Worm (Caenorhabditis elegans): ENCODE results near the gene M03F4.6.

M03F4.6 gene

DNA sequence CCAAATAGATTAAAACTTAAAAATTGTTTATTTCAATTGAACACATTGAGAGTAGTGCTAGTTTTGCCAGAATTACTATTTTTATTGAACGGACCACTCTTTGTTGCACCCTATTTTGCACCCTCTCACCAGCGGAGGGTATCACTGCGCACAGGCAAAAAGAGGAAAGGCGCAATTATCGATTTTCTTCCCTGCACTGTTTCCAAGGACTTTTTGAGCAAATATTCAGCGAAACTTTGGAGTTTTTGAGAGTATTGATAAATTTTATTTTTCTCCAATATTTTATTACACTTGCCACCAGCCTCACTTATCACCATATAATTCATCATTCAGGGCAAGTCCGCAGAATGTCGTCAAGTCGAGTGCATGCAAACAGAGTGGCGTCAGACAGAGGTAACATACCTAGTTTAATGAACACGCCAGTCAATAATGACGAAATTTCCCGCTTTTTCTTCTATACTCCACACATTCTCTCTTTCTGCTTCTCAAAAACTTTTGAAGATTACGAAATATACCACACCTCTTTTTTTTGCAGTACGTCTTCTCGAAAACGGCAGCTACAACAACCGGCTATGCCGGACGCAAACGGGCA is 49.0 kb upstream of the M03F4.6 start (continued):
- no peak for TF ChIP-seq grh-1 (GFP tag; IDR thresholded peaks at IDR 0.05)
- no peak for TF ChIP-seq fos-1 (tag; optimal IDR thresholded peaks at IDR 0.05)

DNA sequence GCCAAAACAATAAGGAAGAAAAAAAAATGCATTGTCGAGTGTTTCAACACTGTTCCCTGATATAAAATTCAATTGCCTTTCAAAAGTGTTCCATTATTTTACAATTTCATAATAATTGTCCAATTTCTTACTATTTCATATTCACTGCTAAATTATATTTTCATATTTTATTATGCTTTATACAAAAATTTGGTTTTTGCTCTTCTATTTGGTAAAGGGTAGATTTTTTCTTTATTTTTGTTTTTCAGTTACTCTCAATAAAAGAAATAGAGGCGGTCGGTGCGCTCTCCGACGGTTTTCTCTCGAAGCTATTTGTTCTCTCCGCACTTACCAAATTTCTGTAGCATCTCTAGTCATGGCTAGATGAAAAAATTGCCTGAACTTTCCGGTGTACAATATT is 48.5 kb upstream of the M03F4.6 start, which contains the start of gene sek-3:
Gene sek-3, plus strand, starts transcription at position 301 of the 400 bp plus-strand sequence.
- TF ChIP-seq ceh-90 (tag; optimal IDR thresholded peaks at IDR 0.05) = no peak
- TF ChIP-seq sup-37 (GFP tag; optimal IDR thresholded peaks at IDR 0.05) = no peak
- TF ChIP-seq tlp-1 (tag; optimal IDR thresholded peaks at IDR 0.05) = no peak
- no peak for TF ChIP-seq rnt-1 (tag; optimal IDR thresholded peaks at IDR 0.05)
- no peak for TF ChIP-seq unc-62 (GFP tag; optimal IDR thresholded peaks at IDR 0.05)
- no peak for TF ChIP-seq nhr-11 (tag; optimal IDR thresholded peaks at IDR 0.05)
- TF ChIP-seq nhr-90 (tag; optimal IDR thresholded peaks at IDR 0.05; ENCODE audit: poor library complexity) = no peak
- no peak for TF ChIP-seq ztf-4 (tag; optimal IDR thresholded peaks at IDR 0.05)
- no peak for TF ChIP-seq Y116A8C.19 (tag; optimal IDR thresholded peaks at IDR 0.05; ENCODE audit: borderline replicate concordance)
- TF ChIP-seq nhr-76 (tag; optimal IDR thresholded peaks at IDR 0.05) = no peak
- TF ChIP-seq egl-13 (tag; optimal IDR thresholded peaks at IDR 0.05) = no peak
- TF ChIP-seq unc-98 (GFP tag; IDR thresholded peaks at IDR 0.05) = no peak
- no peak for TF ChIP-seq swsn-7 (tag; optimal IDR thresholded peaks at IDR 0.05)
- TF ChIP-seq jun-1 (tag; optimal IDR thresholded peaks at IDR 0.05) = no peak
- no peak for TF ChIP-seq lin-39 (tag; optimal IDR thresholded peaks at IDR 0.05)
- TF ChIP-seq ces-1 (GFP tag; optimal IDR thresholded peaks at IDR 0.05) = no peak

DNA sequence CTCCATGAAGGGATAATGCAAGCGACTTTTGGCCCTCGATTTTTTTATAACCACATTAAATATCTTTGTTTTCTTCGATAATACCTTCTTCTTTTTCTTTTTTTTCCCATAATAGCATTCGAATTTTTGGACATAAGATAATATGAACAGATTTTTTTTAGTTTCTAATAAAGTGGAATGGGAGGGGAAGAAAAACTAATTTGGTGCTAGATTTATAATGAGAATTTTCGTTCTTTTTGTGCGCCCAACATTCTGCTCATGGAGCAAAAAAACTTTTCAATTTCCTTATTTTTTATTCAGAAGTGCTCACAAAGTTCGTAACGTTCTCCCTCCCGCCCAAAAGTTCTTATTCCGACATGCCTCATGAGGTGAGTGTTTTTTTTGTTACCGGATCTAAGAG is 46.6 kb upstream of the M03F4.6 start, which contains the start of gene ZC449.8:
Gene ZC449.8, plus strand, starts transcription at position 301 of the 400 bp plus-strand sequence.
- TF ChIP-seq pqm-1 (tag; optimal IDR thresholded peaks at IDR 0.05) (no peak), dpl-1 (GFP tag; optimal IDR thresholded peaks at IDR 0.05) (no peak), swsn-7 (tag; optimal IDR thresholded peaks at IDR 0.05) (no peak), mef-2 (tag; optimal IDR thresholded peaks at IDR 0.05) (no peak)

DNA sequence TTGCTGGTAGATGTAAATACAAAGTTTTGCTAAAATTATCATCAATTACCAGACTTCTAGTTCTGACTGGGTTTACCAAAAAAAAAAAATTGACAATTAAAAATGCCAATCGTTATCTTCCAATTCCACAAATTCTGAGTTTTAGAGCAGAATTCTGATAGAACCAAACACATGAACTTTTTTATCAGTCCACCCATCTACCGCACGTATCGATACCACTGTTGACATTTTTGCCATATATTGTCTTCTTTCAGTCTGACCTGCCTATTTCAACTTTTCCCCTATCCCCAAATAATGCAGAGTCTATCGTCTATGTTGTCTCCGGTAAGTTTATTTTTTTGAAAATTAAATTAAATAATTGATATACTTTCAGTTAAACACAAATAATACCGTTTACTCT is 44.7 kb upstream of the M03F4.6 start, which contains the start of gene ZC449.7:
Gene ZC449.7, plus strand, starts transcription at position 249 of the 400 bp plus-strand sequence.
- TF ChIP-seq tlp-1 (tag; optimal IDR thresholded peaks at IDR 0.05) = no peak
- no peak for TF ChIP-seq pqm-1 (tag; optimal IDR thresholded peaks at IDR 0.05)
- peak; percentile 39 for TF ChIP-seq elt-2 (tag; optimal IDR thresholded peaks at IDR 0.05)

DNA sequence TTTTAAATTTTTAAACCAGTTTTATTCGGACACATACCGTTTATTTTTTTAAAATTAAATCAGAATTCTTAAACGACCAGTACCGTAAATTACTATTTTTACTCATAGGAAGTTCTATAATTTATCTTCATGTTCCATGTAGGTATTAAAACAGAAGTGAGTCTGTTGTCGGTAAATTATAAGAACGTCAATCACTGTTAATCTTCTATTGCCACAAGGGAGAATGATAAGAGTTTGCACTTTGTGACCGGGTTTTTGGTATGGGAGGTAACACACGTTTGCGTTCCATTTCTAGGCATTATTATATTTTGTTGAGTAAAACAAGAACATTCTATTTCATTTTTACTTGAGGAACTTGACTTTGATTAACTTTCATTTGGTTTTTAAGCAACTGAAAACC is 39.9 kb upstream of the M03F4.6 start, which contains the start of gene hsd-3:
Gene hsd-3, plus strand, starts transcription at position 301 of the 400 bp plus-strand sequence.
- TF ChIP-seq egl-27 (tag; optimal IDR thresholded peaks at IDR 0.05) = no peak
- no peak for TF ChIP-seq tlp-1 (tag; optimal IDR thresholded peaks at IDR 0.05)

DNA sequence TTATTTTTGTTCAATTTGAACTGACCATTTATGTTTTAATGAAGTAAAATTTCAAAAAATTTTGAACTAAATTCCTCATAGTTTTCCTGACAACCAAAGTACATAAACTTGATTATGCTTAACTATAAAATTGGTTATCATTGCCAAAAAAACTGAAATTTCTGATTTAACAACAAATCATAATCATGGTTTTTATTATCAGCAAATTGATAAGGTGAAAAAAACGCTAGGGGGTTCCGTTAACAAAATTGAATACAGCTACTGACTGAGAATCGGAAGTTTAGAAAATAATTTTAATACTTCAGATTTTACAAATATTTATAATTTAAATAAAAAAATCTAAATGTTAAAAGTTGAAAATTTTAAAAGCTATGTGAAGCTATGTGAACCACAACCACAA is 37.8 kb upstream of the M03F4.6 start:
- peak; percentile 56 for TF ChIP-seq elt-2 (tag; optimal IDR thresholded peaks at IDR 0.05)
- no peak for TF ChIP-seq pax-3 (tag; optimal IDR thresholded peaks at IDR 0.05)

DNA sequence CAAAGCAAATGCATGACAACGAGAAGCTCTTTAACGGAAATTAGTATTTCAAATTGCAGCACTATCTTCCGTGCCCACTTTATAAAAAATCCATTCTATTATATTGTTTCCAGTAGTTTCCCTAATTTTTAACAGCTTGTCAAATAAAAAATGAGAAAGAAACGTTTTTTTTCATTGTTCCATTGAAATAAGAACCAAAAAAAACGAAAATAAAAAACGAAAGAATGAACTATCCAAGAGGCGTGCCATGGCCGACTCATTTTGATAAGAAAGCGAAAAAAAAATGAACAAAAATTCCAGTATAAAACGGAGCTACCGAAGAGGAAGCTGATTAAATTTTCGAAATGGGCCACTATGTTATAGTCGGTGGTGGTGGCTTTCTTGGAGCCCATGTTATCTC is 35.8 kb upstream of the M03F4.6 start, which contains the start of gene hsd-2:
Gene hsd-2, plus strand, starts transcription at position 301 of the 400 bp plus-strand sequence.
- TF ChIP-seq vab-15 (tag; optimal IDR thresholded peaks at IDR 0.05) (no peak), efl-1 (optimal IDR thresholded peaks at IDR 0.05) (no peak), efl-1 (GFP tag; optimal IDR thresholded peaks at IDR 0.05 in 1 of 2) (peak in 1 of 2 experiments; percentile 56)

DNA sequence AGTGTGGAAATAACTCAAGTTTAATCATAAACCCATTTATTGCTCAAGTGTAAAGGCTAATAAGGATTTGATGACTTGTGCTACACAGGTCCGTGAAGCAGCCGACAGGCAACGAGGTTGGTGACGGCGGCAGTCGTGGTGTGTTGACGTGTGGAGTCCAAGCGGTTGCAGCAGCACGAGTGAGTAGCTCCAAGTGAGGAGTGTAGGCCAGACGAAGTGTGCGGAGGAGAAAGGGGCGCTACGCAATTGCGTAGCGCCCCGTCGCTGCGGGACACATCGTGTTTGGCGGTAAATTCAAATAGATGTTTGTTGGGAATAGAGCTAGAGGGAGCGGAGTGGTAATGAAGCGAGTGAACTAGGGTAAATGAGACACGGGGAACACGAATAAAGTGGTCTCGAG is 35.2 kb upstream of the M03F4.6 start:
- peak; percentile 35 for TF ChIP-seq rnt-1 (tag; optimal IDR thresholded peaks at IDR 0.05)
